Worm (Caenorhabditis elegans) whole organism, young adult: ENCODE data around the gene fbxa-141.

Experiments used
- B0019.2 ChIP-seq: fragments of 200-800 bp; sonication (Bioruptor generic); conservative IDR thresholded peaks from 2 replicates; pipeline ENCODE4 v1.3.6; 2022; ENCODE audit warnings: missing genetic modification reagents, missing genetic modification characterization, missing compliant biosample characterization
- B0035.1 ChIP-seq: sonication (generic microtip); optimal IDR thresholded peaks from 2 replicates; lab custom pipeline; 2016; ENCODE audit warnings: missing genetic modification characterization, mild to moderate bottlenecking, missing compliant biosample characterization, missing genotype, missing genetic modification reagents
- F10E7.11 ChIP-seq: sonication (generic microtip); optimal IDR thresholded peaks from 2 replicates; lab custom pipeline; 2017; ENCODE audit warnings: mild to moderate bottlenecking, missing genetic modification characterization, moderate library complexity, missing compliant biosample characterization
- F37B4.10 ChIP-seq: fragments of 200-800 bp; sonication (Bioruptor generic); IDR thresholded peaks from 2 replicates; pipeline ENCODE4 v1.3.6; 2022; ENCODE audit warnings: missing genetic modification characterization, missing compliant biosample characterization
- F39B2.1 ChIP-seq: fragments of 200-800 bp; sonication (Bioruptor generic); IDR thresholded peaks from 2 replicates; pipeline ENCODE4 v1.3.6; 2022; ENCODE audit warnings: missing genetic modification reagents, missing genetic modification characterization, missing compliant biosample characterization
- F49E8.2 ChIP-seq: sonication (generic microtip); optimal IDR thresholded peaks from 3 replicates; lab custom pipeline; 2017; ENCODE audit warnings: missing genetic modification characterization, mild to moderate bottlenecking, missing compliant biosample characterization, antibody characterized with exemption, moderate library complexity; ENCODE audit not compliant: insufficient read depth
- F57A8.1 ChIP-seq: fragments of 200-800 bp; sonication (Bioruptor generic); optimal IDR thresholded peaks from 2 replicates; lab custom pipeline; 2018; ENCODE audit warnings: mild to moderate bottlenecking, missing genetic modification characterization, moderate library complexity, missing compliant biosample characterization
- F57C9.4 ChIP-seq: sonication (generic microtip); optimal IDR thresholded peaks from 2 replicates; lab custom pipeline; 2017; ENCODE audit warnings: mild to moderate bottlenecking, missing genetic modification characterization, missing compliant biosample characterization
- K11D2.4 ChIP-seq: fragments of 200-800 bp; sonication (Bioruptor generic); IDR thresholded peaks from 2 replicates; pipeline ENCODE4 v1.3.6; 2022; ENCODE audit warnings: missing genetic modification reagents, missing genetic modification characterization, missing compliant biosample characterization
- K12H6.12 ChIP-seq: fragments of 200-800 bp; sonication (Bioruptor generic); optimal IDR thresholded peaks from 2 replicates; lab custom pipeline; 2018; ENCODE audit warnings: mild to moderate bottlenecking, missing genetic modification characterization, missing compliant biosample characterization
- T26A5.8 ChIP-seq: sonication (generic microtip); optimal IDR thresholded peaks from 2 replicates; lab custom pipeline; 2016; ENCODE audit warnings: missing genetic modification characterization, missing compliant biosample characterization
- Y67H2A.10 ChIP-seq: fragments of 200-800 bp; sonication (Bioruptor generic); conservative IDR thresholded peaks from 2 replicates; pipeline ENCODE4 v1.3.6; 2022; ENCODE audit warnings: missing genetic modification reagents, missing genetic modification characterization, missing compliant biosample characterization
- Y79H2A.3 ChIP-seq: fragments of 200-800 bp; sonication (Bioruptor generic); conservative IDR thresholded peaks from 2 replicates; pipeline ENCODE4 v1.3.6; 2022; ENCODE audit warnings: missing genetic modification reagents, missing genetic modification characterization, missing compliant biosample characterization
- Y95B8A.8 ChIP-seq: fragments of 200-800 bp; sonication (Bioruptor generic); IDR thresholded peaks from 2 replicates; pipeline ENCODE4 v1.3.6; 2022; ENCODE audit warnings: missing genetic modification reagents, missing genetic modification characterization, missing compliant biosample characterization
- ama-1 ChIP-seq, 3 experiments: fragments of 150-350 bp in 1 of 3; sonication (generic microtip) in 2 of 3; optimal IDR thresholded peaks; 2 replicates each; lab custom pipeline; 2014 to 2018; ENCODE audit warnings: missing biosample characterization in 2 of 3, missing genetic modification characterization in 2 of 3, missing genetic modification reagents in 2 of 3
- atf-7 ChIP-seq: sonication (generic microtip); optimal IDR thresholded peaks from 2 replicates; lab custom pipeline; 2017; ENCODE audit warnings: mild to moderate bottlenecking, missing genetic modification characterization, missing compliant biosample characterization
- attf-6 ChIP-seq: fragments of 200-800 bp; sonication (Bioruptor generic); IDR thresholded peaks from 2 replicates; pipeline ENCODE4 v1.3.6; 2022; ENCODE audit warnings: missing genetic modification reagents, missing genetic modification characterization, missing compliant biosample characterization
- bed-1 ChIP-seq: fragments of 200-800 bp; sonication (Bioruptor generic); IDR thresholded peaks from 2 replicates; pipeline ENCODE4 v1.3.6; 2022; ENCODE audit warnings: missing genetic modification reagents, missing genetic modification characterization, missing compliant biosample characterization
- ccch-3 ChIP-seq: fragments of 200-800 bp; sonication (Bioruptor generic); optimal IDR thresholded peaks from 2 replicates; lab custom pipeline; 2018; ENCODE audit warnings: mild to moderate bottlenecking, missing genetic modification characterization, missing compliant biosample characterization
- ceh-100 ChIP-seq: fragments of 200-800 bp; sonication (Bioruptor generic); IDR thresholded peaks from 2 replicates; pipeline ENCODE4 v1.3.6; 2022; ENCODE audit warnings: missing genetic modification reagents, missing genetic modification characterization, missing compliant biosample characterization
- die-1 ChIP-seq: sonication (generic microtip); optimal IDR thresholded peaks from 2 replicates; lab custom pipeline; 2016; ENCODE audit warnings: missing genotype, mild to moderate bottlenecking, missing genetic modification characterization, missing compliant biosample characterization
- egl-44 ChIP-seq: fragments of 200-800 bp; sonication (Bioruptor generic); IDR thresholded peaks from 2 replicates; pipeline ENCODE4 v1.3.6; 2022; ENCODE audit warnings: missing genetic modification reagents, missing genetic modification characterization, missing compliant biosample characterization
- gei-17 ChIP-seq: fragments of 200-800 bp; sonication (Bioruptor generic); optimal IDR thresholded peaks from 2 replicates; lab custom pipeline; 2018; ENCODE audit warnings: mild to moderate bottlenecking, missing genetic modification characterization, missing compliant biosample characterization
- hlh-12 ChIP-seq: sonication (generic microtip); optimal IDR thresholded peaks from 2 replicates; lab custom pipeline; 2016; ENCODE audit warnings: missing genetic modification characterization, missing compliant biosample characterization
- hlh-26 ChIP-seq: fragments of 200-800 bp; sonication (Bioruptor generic); conservative IDR thresholded peaks from 2 replicates; pipeline ENCODE4 v1.3.6; 2022; ENCODE audit warnings: missing genetic modification reagents, missing genetic modification characterization, missing compliant biosample characterization
- hmg-1.2 ChIP-seq: fragments of 200-800 bp; sonication (Bioruptor generic); IDR thresholded peaks from 2 replicates; pipeline ENCODE4 v1.3.6; 2022; ENCODE audit warnings: missing genetic modification reagents, missing genetic modification characterization, missing compliant biosample characterization
- hmg-20 ChIP-seq: fragments of 200-800 bp; sonication (Bioruptor generic); IDR thresholded peaks from 2 replicates; pipeline ENCODE4 v1.3.6; 2022; ENCODE audit warnings: missing genetic modification reagents, missing genetic modification characterization, missing compliant biosample characterization
- hrde-1 ChIP-seq: sonication (generic microtip); optimal IDR thresholded peaks from 2 replicates; lab custom pipeline; 2016; ENCODE audit warnings: missing genetic modification characterization, mild to moderate bottlenecking, missing compliant biosample characterization, moderate library complexity, missing genotype, missing genetic modification reagents, borderline replicate concordance
- lag-1 ChIP-seq: fragments of 200-800 bp; sonication (Bioruptor generic); IDR thresholded peaks from 2 replicates; pipeline ENCODE4 v1.3.6; 2022; ENCODE audit warnings: missing genetic modification reagents, missing genetic modification characterization, missing compliant biosample characterization
- let-526 ChIP-seq: fragments of 200-800 bp; sonication (Bioruptor generic); IDR thresholded peaks from 2 replicates; pipeline ENCODE4 v1.3.6; 2022; ENCODE audit warnings: missing genetic modification reagents, missing genetic modification characterization, missing compliant biosample characterization
- lsl-1 ChIP-seq: fragments of 200-800 bp; sonication (Bioruptor generic); optimal IDR thresholded peaks from 2 replicates; lab custom pipeline; 2018; ENCODE audit warnings: mild to moderate bottlenecking, missing genetic modification characterization, moderate library complexity, missing compliant biosample characterization
- madf-3 ChIP-seq: fragments of 200-800 bp; sonication (Bioruptor generic); IDR thresholded peaks from 2 replicates; pipeline ENCODE4 v1.3.6; 2022; ENCODE audit warnings: missing genetic modification reagents, missing genetic modification characterization, missing compliant biosample characterization
- madf-8 ChIP-seq: fragments of 200-800 bp; sonication (Bioruptor generic); conservative IDR thresholded peaks from 2 replicates; pipeline ENCODE4 v1.3.6; 2022; ENCODE audit warnings: missing genetic modification reagents, missing genetic modification characterization, missing compliant biosample characterization
- mcd-1 ChIP-seq: fragments of 200-800 bp; sonication (Bioruptor generic); IDR thresholded peaks from 2 replicates; pipeline ENCODE4 v1.3.6; 2022; ENCODE audit warnings: missing genetic modification reagents, missing genetic modification characterization, missing compliant biosample characterization
- mel-28 ChIP-seq: sonication (generic microtip); optimal IDR thresholded peaks from 2 replicates; lab custom pipeline; 2016; ENCODE audit warnings: borderline replicate concordance, mild to moderate bottlenecking, missing genetic modification characterization, missing compliant biosample characterization
- nfyb-1 ChIP-seq: fragments of 200-800 bp; sonication (Bioruptor generic); IDR thresholded peaks from 2 replicates; pipeline ENCODE4 v1.3.6; 2022; ENCODE audit warnings: missing genetic modification reagents, missing genetic modification characterization, missing compliant biosample characterization
- nhr-80 ChIP-seq: sonication (generic microtip); optimal IDR thresholded peaks from 2 replicates; lab custom pipeline; 2016; ENCODE audit warnings: missing genetic modification characterization, missing compliant biosample characterization
- pbrm-1 ChIP-seq: fragments of 200-800 bp; sonication (Bioruptor generic); IDR thresholded peaks from 2 replicates; pipeline ENCODE4 v1.3.6; 2022; ENCODE audit warnings: missing genetic modification reagents, missing genetic modification characterization, missing compliant biosample characterization
- pha-4 ChIP-seq: fragments of 150-350 bp; sonication (generic microtip); optimal IDR thresholded peaks from 2 replicates; lab custom pipeline; 2014; ENCODE audit warnings: missing biosample characterization, missing genetic modification reagents, missing genetic modification characterization
- rcor-1 ChIP-seq: fragments of 200-800 bp; sonication (Bioruptor generic); IDR thresholded peaks from 2 replicates; pipeline ENCODE4 v1.3.6; 2022; ENCODE audit warnings: missing genetic modification reagents, missing genetic modification characterization, missing compliant biosample characterization
- rec-8 ChIP-seq, 2 experiments: sonication (generic microtip); optimal IDR thresholded peaks; 2 replicates each; lab custom pipeline; 2016; ENCODE audit warnings: mild to moderate bottlenecking in 2 of 2, missing genetic modification characterization in 2 of 2, missing genetic modification reagents in 2 of 2, missing genotype in 2 of 2, missing biosample characterization in 1 of 2, missing compliant biosample characterization in 1 of 2, moderate library complexity in 1 of 2
- snpc-3.4 ChIP-seq: sonication (generic microtip); optimal IDR thresholded peaks from 2 replicates; lab custom pipeline; 2017; ENCODE audit warnings: missing genetic modification characterization, mild to moderate bottlenecking, missing compliant biosample characterization, antibody characterized with exemption, moderate library complexity, missing genotype, missing genetic modification reagents
- sptf-2 ChIP-seq: fragments of 200-800 bp; sonication (Bioruptor generic); optimal IDR thresholded peaks from 2 replicates; lab custom pipeline; 2018; ENCODE audit warnings: mild to moderate bottlenecking, missing genetic modification characterization, missing compliant biosample characterization
- unc-62 ChIP-seq: fragments of 150-350 bp; optimal IDR thresholded peaks from 2 replicates; lab custom pipeline; 2014; ENCODE audit warnings: missing biosample characterization, missing genetic modification reagents, missing genetic modification characterization
- xnd-1 ChIP-seq: sonication (generic microtip); optimal IDR thresholded peaks from 2 replicates; lab custom pipeline; 2016; ENCODE audit warnings: missing genotype, missing genetic modification reagents, missing genetic modification characterization, missing compliant biosample characterization
- zfh-2 ChIP-seq: fragments of 200-800 bp; sonication (Bioruptor generic); conservative IDR thresholded peaks from 2 replicates; pipeline ENCODE4 v1.3.6; 2022; ENCODE audit warnings: missing genetic modification reagents, missing genetic modification characterization, missing compliant biosample characterization
- ztf-22 ChIP-seq: fragments of 200-800 bp; sonication (Bioruptor generic); optimal IDR thresholded peaks from 2 replicates; lab custom pipeline; 2018; ENCODE audit warnings: mild to moderate bottlenecking, missing genetic modification characterization, moderate library complexity, missing compliant biosample characterization
- ztf-26 ChIP-seq: sonication (generic microtip); optimal IDR thresholded peaks from 2 replicates; lab custom pipeline; 2017; ENCODE audit warnings: missing genetic modification characterization, missing compliant biosample characterization
- ztf-3 ChIP-seq: fragments of 200-800 bp; sonication (Bioruptor generic); optimal IDR thresholded peaks from 2 replicates; lab custom pipeline; 2018; ENCODE audit warnings: mild to moderate bottlenecking, missing genetic modification characterization, missing compliant biosample characterization

fbxa-141 gene

DNA sequence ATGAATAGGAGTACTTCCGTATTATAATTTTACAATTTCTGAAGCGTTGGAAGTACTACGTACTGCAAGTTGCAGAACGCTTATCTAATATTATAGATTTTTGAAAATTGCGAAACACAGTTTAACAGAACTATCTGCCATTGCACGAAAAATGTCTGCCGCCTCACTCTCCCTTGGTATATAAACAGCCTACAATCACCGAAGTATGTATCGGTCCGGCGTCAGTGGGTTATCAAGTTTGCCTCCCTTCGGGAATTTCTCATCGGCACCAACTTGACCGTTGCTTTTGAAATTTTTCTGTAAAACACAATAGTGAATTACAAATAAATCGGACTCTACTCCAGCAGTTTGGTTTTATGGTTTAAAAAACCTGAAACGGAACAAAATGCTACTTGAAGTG lies 35.4 kb downstream of the fbxa-141 start (continued):
- TF ChIP-seq nfyb-1 (GFP tag; lab: Robert Waterston, UW) (peak; percentile 61; the same call in 1 of the 2 replicates), snpc-3.4 (tag; lab: Kevin White, UChicago) (no peak), xnd-1 (tag; lab: Kevin White, UChicago) (no peak), Y79H2A.3 (GFP tag; lab: Robert Waterston, UW) (no peak), ceh-100 (GFP tag; lab: Robert Waterston, UW) (no peak), egl-44 (GFP tag; lab: Robert Waterston, UW) (peak; percentile 9; the same call in 1 of the 2 replicates), mcd-1 (GFP tag; lab: Robert Waterston, UW) (peak; percentile 15; the same call in 1 of the 2 replicates), madf-3 (GFP tag; lab: Robert Waterston, UW) (0 out of 2 replicates have a peak, but pooled peaks have one; percentile 64), mel-28 (tag; lab: Kevin White, UChicago) (no peak), F57C9.4 (tag; lab: Kevin White, UChicago) (no peak), lsl-1 (GFP tag; lab: Kevin White, UChicago) (no peak), hlh-26 (GFP tag; lab: Robert Waterston, UW) (no peak), attf-6 (no peak), T26A5.8 (no peak), B0035.1 (tag; lab: Kevin White, UChicago) (no peak), hmg-1.2 (GFP tag; lab: Robert Waterston, UW) (peak; percentile 22; the same call in 1 of the 2 replicates), ztf-26 (tag; lab: Kevin White, UChicago) (peak; percentile 43), unc-62 (GFP tag; lab: Kevin White, UChicago) (no peak), sptf-2 (GFP tag; lab: Kevin White, UChicago) (no peak), madf-8 (GFP tag; lab: Robert Waterston, UW) (no peak), hlh-12 (tag; lab: Kevin White, UChicago) (no peak), Y67H2A.10 (no peak), Y95B8A.8 (GFP tag; lab: Robert Waterston, UW) (no peak), ama-1 (optimal IDR thresholded peaks at IDR 0.05; lab: Kevin White, UChicago) (no peak), ama-1 (GFP tag; optimal IDR thresholded peaks at IDR 0.05; lab: Kevin White, UChicago) (no peak), F39B2.1 (GFP tag; lab: Robert Waterston, UW) (no peak), B0019.2 (GFP tag; lab: Robert Waterston, UW) (no peak), pbrm-1 (GFP tag; lab: Robert Waterston, UW) (0 out of 2 replicates have a peak, but pooled peaks have one; percentile 17), F10E7.11 (tag; lab: Kevin White, UChicago) (no peak), F57A8.1 (GFP tag; lab: Kevin White, UChicago) (no peak), rcor-1 (GFP tag; lab: Robert Waterston, UW) (no peak), ztf-22 (no peak), rec-8 (tag; optimal IDR thresholded peaks at IDR 0.05; lab: Kevin White, UChicago) (no peak), bed-1 (GFP tag; lab: Robert Waterston, UW) (no peak), K11D2.4 (GFP tag; lab: Robert Waterston, UW) (no peak), lag-1 (GFP tag; lab: Robert Waterston, UW) (no peak), gei-17 (no peak), ccch-3 (GFP tag; lab: Kevin White, UChicago) (no peak), atf-7 (tag; lab: Kevin White, UChicago) (no peak), zfh-2 (GFP tag; lab: Robert Waterston, UW) (no peak), hrde-1 (tag; lab: Kevin White, UChicago) (no peak), ztf-3 (GFP tag; lab: Kevin White, UChicago) (no peak), F37B4.10 (GFP tag; lab: Robert Waterston, UW) (no peak), die-1 (tag; lab: Kevin White, UChicago) (no peak), pha-4 (tag; lab: Kevin White, UChicago) (no peak), let-526 (GFP tag; lab: Robert Waterston, UW) (no peak), nhr-80 (tag; lab: Kevin White, UChicago) (no peak), K12H6.12 (tag; lab: Kevin White, UChicago) (no peak), hmg-20 (no peak), F49E8.2 (no peak)
